Worm (Caenorhabditis elegans): ENCODE data around the gene cpt-6.

Gene cpt-6

ce11 chrV:6456903-6457302 is 36.8 kb downstream of the cpt-6 start:
- TF ChIP-seq aha-1 (tag) (peak; percentile 96), R02D3.7 (tag; optimal IDR thresholded peaks at IDR 0.05) (no peak)

DNA sequence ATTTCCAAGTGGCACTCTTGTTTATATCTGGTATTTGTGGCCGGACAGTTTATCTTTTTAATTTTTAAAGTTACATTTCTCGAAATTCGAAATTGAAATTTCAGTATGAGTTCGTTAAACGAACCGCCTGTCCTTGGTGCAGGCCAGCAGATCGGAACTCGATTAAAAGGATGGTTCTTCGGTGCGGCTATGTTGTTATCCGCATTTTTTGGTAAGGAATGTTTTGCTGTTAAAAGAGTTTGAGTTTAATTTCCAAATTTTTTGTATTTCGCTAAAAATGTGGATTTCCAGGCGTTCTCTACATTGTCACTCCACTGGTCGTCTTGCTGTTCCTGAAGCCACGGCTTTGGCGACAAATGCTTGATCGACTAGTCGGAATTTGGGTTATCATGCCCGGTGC is 40.6 kb downstream of the cpt-6 start, which contains the start of gene acl-9:
TSS of gene acl-9 (plus strand) at position 105 of the 400 bp plus-strand sequence.
- TF ChIP-seq F49E8.2 (tag; optimal IDR thresholded peaks at IDR 0.05; ENCODE audit: borderline replicate concordance) = no peak
- no peak for TF ChIP-seq F44E2.7 (GFP tag; IDR thresholded peaks at IDR 0.05)
- peak; percentile 3 for TF ChIP-seq ama-1 (optimal IDR thresholded peaks at IDR 0.05)
- TF ChIP-seq daf-8 (GFP tag; IDR thresholded peaks at IDR 0.05) = no peak
- no peak for TF ChIP-seq zip-2 (tag; optimal IDR thresholded peaks at IDR 0.05)
- no peak for TF ChIP-seq nhr-102 (tag; optimal IDR thresholded peaks at IDR 0.05)
- TF ChIP-seq Y48G9A.11 (GFP tag; IDR thresholded peaks at IDR 0.05) = peak; percentile 57

- TF ChIP-seq daf-8 (GFP tag; IDR thresholded peaks at IDR 0.05) (no peak), hlh-11 (tag; optimal IDR thresholded peaks at IDR 0.05) (peak; percentile 59), dve-1 (tag; optimal IDR thresholded peaks at IDR 0.05; ENCODE audit: insufficient read depth) (peak; percentile 34), nhr-28 (tag; optimal IDR thresholded peaks at IDR 0.05) (peak; percentile 73), madf-9 (GFP tag; conservative IDR thresholded peaks at IDR 0.05) (no peak), pha-4 (GFP tag; IDR thresholded peaks at IDR 0.05) (no peak), pha-4 (tag; optimal IDR thresholded peaks at IDR 0.05) (peak; percentile 19), F37D6.2 (tag; optimal IDR thresholded peaks at IDR 0.05) (no peak), dmd-6 (GFP tag; IDR thresholded peaks at IDR 0.05) (peak; percentile 69), ZK546.5 (tag; optimal IDR thresholded peaks at IDR 0.05) (no peak), pqm-1 (tag; optimal IDR thresholded peaks at IDR 0.05) (peak; percentile 84), aly-2 (tag; optimal IDR thresholded peaks at IDR 0.05) (no peak), Y48G9A.11 (GFP tag; IDR thresholded peaks at IDR 0.05) (0 out of 2 replicates have a peak, but pooled peaks have one; percentile 16), mxl-3 (GFP tag; optimal IDR thresholded peaks at IDR 0.05) (peak; percentile 51), ceh-62 (tag; optimal IDR thresholded peaks at IDR 0.05) (no peak), F49E8.2 (tag; optimal IDR thresholded peaks at IDR 0.05; ENCODE audit: borderline replicate concordance) (no peak), T26A8.4 (GFP tag; IDR thresholded peaks at IDR 0.05) (no peak), php-3 (GFP tag; IDR thresholded peaks at IDR 0.05) (0 out of 2 replicates have a peak, but pooled peaks have one; percentile 51), snpc-4 (tag; optimal IDR thresholded peaks at IDR 0.05) (no peak), madf-5 (GFP tag; IDR thresholded peaks at IDR 0.05) (no peak), ama-1 (optimal IDR thresholded peaks at IDR 0.05) (no peak), lin-15B (tag; optimal IDR thresholded peaks at IDR 0.05) (no peak), nhr-10 (tag; optimal IDR thresholded peaks at IDR 0.05) (no peak), T20F7.1 (GFP tag; optimal IDR thresholded peaks at IDR 0.05) (peak; percentile 37), dpl-1 (GFP tag; optimal IDR thresholded peaks at IDR 0.05) (no peak), unc-62 (GFP tag; optimal IDR thresholded peaks at IDR 0.05 in 1 of 2) (peak in 1 of 2 experiments; percentile 84), unc-62 (tag; optimal IDR thresholded peaks at IDR 0.05) (no peak), aha-1 (tag) (peak; percentile 23), daf-16 (GFP tag; optimal IDR thresholded peaks at IDR 0.05) (no peak), daf-16 (tag; optimal IDR thresholded peaks at IDR 0.05) (peak; percentile 61)
Observed at ce11 chrV:6450129-6451011, 43.4 kb downstream of the cpt-6 start, which contains the start of gene acl-8. Gene acl-8 (plus strand): TSS chrV:6450870.

DNA sequence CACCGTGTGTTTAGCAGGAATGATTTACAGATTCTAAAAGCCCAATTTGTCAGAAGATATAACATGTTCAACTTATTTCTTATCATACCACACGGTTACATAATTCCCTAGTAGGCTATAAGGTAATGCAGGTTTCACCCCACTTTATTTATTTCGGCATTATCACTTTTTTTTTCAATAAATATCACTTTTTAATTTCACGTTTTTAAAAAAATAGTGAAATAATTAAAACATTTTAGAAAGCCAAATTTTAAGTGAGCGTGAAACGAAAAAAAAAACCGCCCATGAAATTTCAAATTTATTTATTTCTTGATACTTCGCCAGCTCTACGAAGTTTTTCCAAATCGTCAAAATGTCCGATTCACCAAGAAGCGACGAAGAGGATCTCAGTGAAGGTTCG is 45.4 kb downstream of the cpt-6 start, which contains the start of gene fbxa-196:
TSS of gene fbxa-196 (plus strand) at position 301 of the 400 bp plus-strand sequence.
- no peak for TF ChIP-seq fos-1 (tag; optimal IDR thresholded peaks at IDR 0.05)
- no peak for TF ChIP-seq tag-97 (GFP tag; IDR thresholded peaks at IDR 0.05)
- no peak for TF ChIP-seq sdz-12 (GFP tag; optimal IDR thresholded peaks at IDR 0.05)
- TF ChIP-seq hif-1 (tag; optimal IDR thresholded peaks at IDR 0.05) = no peak
- no peak for TF ChIP-seq nhr-111 (GFP tag; optimal IDR thresholded peaks at IDR 0.05)
- TF ChIP-seq nhr-25 (tag; optimal IDR thresholded peaks at IDR 0.05; ENCODE audit: borderline replicate concordance, insufficient read depth) = no peak

All from whole organism, L4 larva.